Worm (Caenorhabditis elegans) whole organism, early embryonic: ENCODE measurements around the gene C04E6.13.

Source experiments
- B0310.2 ChIP-seq: sonication (generic microtip); optimal IDR thresholded peaks from 2 replicates; lab custom pipeline; 2016; ENCODE audit warnings: mild to moderate bottlenecking, missing genetic modification characterization, missing compliant biosample characterization
- F13C5.2 ChIP-seq: sonication (generic microtip); optimal IDR thresholded peaks from 2 replicates; lab custom pipeline; 2017; ENCODE audit warnings: mild to moderate bottlenecking, missing genetic modification characterization, inconsistent platforms, missing compliant biosample characterization
- aly-1 ChIP-seq: sonication (generic microtip); optimal IDR thresholded peaks from 2 replicates; lab custom pipeline; 2016; ENCODE audit warnings: missing genetic modification characterization, missing compliant biosample characterization
- ama-1 ChIP-seq: fragments of 150-350 bp; optimal IDR thresholded peaks from 2 replicates; lab custom pipeline; 2014
- ceh-13 ChIP-seq: fragments of 200-800 bp; sonication (Bioruptor generic); optimal IDR thresholded peaks from 2 replicates; lab custom pipeline; 2018; ENCODE audit warnings: mild to moderate bottlenecking, missing genetic modification characterization, missing compliant biosample characterization
- ceh-36 ChIP-seq: sonication (generic microtip); optimal IDR thresholded peaks from 2 replicates; lab custom pipeline; 2016; ENCODE audit warnings: missing genetic modification characterization, inconsistent platforms, missing compliant biosample characterization
- ets-7 ChIP-seq: sonication (generic microtip); optimal IDR thresholded peaks from 2 replicates; lab custom pipeline; 2016; ENCODE audit warnings: missing genotype, missing genetic modification characterization, missing compliant biosample characterization
- flt-1 ChIP-seq: fragments of 200-800 bp; sonication (Bioruptor generic); IDR thresholded peaks from 2 replicates; pipeline ENCODE4 v1.3.6; 2022; ENCODE audit warnings: missing genetic modification characterization, missing compliant biosample characterization
- hmbx-1 ChIP-seq: sonication (generic microtip); optimal IDR thresholded peaks from 2 replicates; lab custom pipeline; 2016; ENCODE audit warnings: mild to moderate bottlenecking, missing genetic modification characterization, missing compliant biosample characterization
- hmg-4 ChIP-seq: fragments of 200-800 bp; sonication (Bioruptor generic); optimal IDR thresholded peaks from 2 replicates; lab custom pipeline; 2018; ENCODE audit warnings: mild to moderate bottlenecking, missing genetic modification characterization, missing compliant biosample characterization
- hnd-1 ChIP-seq: sonication (generic microtip); optimal IDR thresholded peaks from 2 replicates; lab custom pipeline; 2016; ENCODE audit warnings: missing genetic modification characterization, missing compliant biosample characterization
- pes-1 ChIP-seq: fragments of 200-800 bp; sonication (Bioruptor generic); IDR thresholded peaks from 2 replicates; pipeline ENCODE4 v1.3.6; 2022; ENCODE audit warnings: missing genetic modification reagents, missing genetic modification characterization, missing compliant biosample characterization
- scrt-1 ChIP-seq: fragments of 200-800 bp; sonication (Bioruptor generic); IDR thresholded peaks from 2 replicates; pipeline ENCODE4 v1.3.6; 2022; ENCODE audit warnings: missing genetic modification characterization, missing compliant biosample characterization
- sea-1 ChIP-seq: fragments of 200-800 bp; sonication (Bioruptor generic); conservative IDR thresholded peaks from 2 replicates; pipeline ENCODE4 v1.3.6; 2022; ENCODE audit warnings: missing genetic modification characterization, missing compliant biosample characterization
- tbx-11 ChIP-seq: fragments of 200-800 bp; sonication (Bioruptor generic); IDR thresholded peaks from 2 replicates; pipeline ENCODE4 v1.3.6; 2022; ENCODE audit warnings: missing genetic modification characterization, missing compliant biosample characterization
- tbx-37 ChIP-seq: fragments of 200-800 bp; sonication (Bioruptor generic); conservative IDR thresholded peaks from 2 replicates; pipeline ENCODE4 v1.3.6; 2022; ENCODE audit warnings: missing genetic modification reagents, missing genetic modification characterization, missing compliant biosample characterization
- tra-4 ChIP-seq: sonication (generic microtip); optimal IDR thresholded peaks from 2 replicates; lab custom pipeline; 2017; ENCODE audit warnings: missing genetic modification characterization, missing compliant biosample characterization

The C04E6.13 gene

ce11 chrV:5949674-5950149 lies 37.2 kb downstream of the C04E6.13 start:
- no peak for TF ChIP-seq hnd-1 (tag; lab: Kevin White, UChicago)
- no peak for TF ChIP-seq ets-7 (tag; lab: Kevin White, UChicago)
- TF ChIP-seq sea-1 (GFP tag; lab: Robert Waterston, UW): no peak
- no peak for TF ChIP-seq hmbx-1

- TF ChIP-seq tbx-11 (GFP tag; lab: Robert Waterston, UW): no peak
- no peak for TF ChIP-seq sea-1 (GFP tag; lab: Robert Waterston, UW)
- no peak for TF ChIP-seq ceh-13 (GFP tag; lab: Kevin White, UChicago)
- TF ChIP-seq scrt-1 (GFP tag; lab: Robert Waterston, UW): no peak
- TF ChIP-seq hmbx-1: no peak
- TF ChIP-seq F13C5.2 (tag; lab: Kevin White, UChicago): no peak
- no peak for TF ChIP-seq ama-1
- no peak for TF ChIP-seq flt-1
- TF ChIP-seq B0310.2: no peak
- TF ChIP-seq tra-4 (tag; lab: Kevin White, UChicago): no peak
- TF ChIP-seq ets-7 (tag; lab: Kevin White, UChicago): no peak
- TF ChIP-seq ceh-36 (tag; lab: Kevin White, UChicago): no peak
- TF ChIP-seq pes-1: no peak
- no peak for TF ChIP-seq hmg-4 (GFP tag; lab: Kevin White, UChicago)
- TF ChIP-seq aly-1 (tag; lab: Kevin White, UChicago): no peak
- no peak for TF ChIP-seq hnd-1 (tag; lab: Kevin White, UChicago)
Observed at ce11 chrV:5951133-5951532, 38.6 kb downstream of the C04E6.13 start, which contains the start of gene M03F8.1. M03F8.1 (plus strand) TSS chrV:5951433.

ce11 chrV:5953086-5953485 lies 40.6 kb downstream of the C04E6.13 start:
- no peak for TF ChIP-seq ceh-13 (GFP tag; lab: Kevin White, UChicago)
- TF ChIP-seq ama-1: no peak
- TF ChIP-seq F13C5.2 (tag; lab: Kevin White, UChicago): no peak
- no peak for TF ChIP-seq tra-4 (tag; lab: Kevin White, UChicago)
- TF ChIP-seq tbx-37 (GFP tag; lab: Robert Waterston, UW): no peak
- TF ChIP-seq B0310.2: no peak
- no peak for TF ChIP-seq ceh-36 (tag; lab: Kevin White, UChicago)
- no peak for TF ChIP-seq ets-7 (tag; lab: Kevin White, UChicago)
- no peak for TF ChIP-seq hnd-1 (tag; lab: Kevin White, UChicago)
- no peak for TF ChIP-seq scrt-1 (GFP tag; lab: Robert Waterston, UW)
- no peak for TF ChIP-seq pes-1
- no peak for TF ChIP-seq sea-1 (GFP tag; lab: Robert Waterston, UW)
- TF ChIP-seq aly-1 (tag; lab: Kevin White, UChicago): no peak
- TF ChIP-seq hmbx-1: no peak

ce11 chrV:5954747-5955146 lies 42.2 kb downstream of the C04E6.13 start, which contains the start of gene M03F8.6:
M03F8.6 (minus strand) TSS chrV:5954847.
- TF ChIP-seq ama-1: no peak
- no peak for TF ChIP-seq flt-1
- TF ChIP-seq tra-4 (tag; lab: Kevin White, UChicago): no peak

- TF ChIP-seq ama-1: no peak
- TF ChIP-seq hmbx-1: no peak
- no peak for TF ChIP-seq F13C5.2 (tag; lab: Kevin White, UChicago)
- TF ChIP-seq ceh-36 (tag; lab: Kevin White, UChicago): no peak
- TF ChIP-seq tbx-11 (GFP tag; lab: Robert Waterston, UW): no peak
- TF ChIP-seq pes-1: no peak
- TF ChIP-seq scrt-1 (GFP tag; lab: Robert Waterston, UW): no peak
- TF ChIP-seq tra-4 (tag; lab: Kevin White, UChicago): no peak
- TF ChIP-seq hnd-1 (tag; lab: Kevin White, UChicago): no peak
- TF ChIP-seq hmg-4 (GFP tag; lab: Kevin White, UChicago): no peak
- TF ChIP-seq flt-1: no peak
- TF ChIP-seq sea-1 (GFP tag; lab: Robert Waterston, UW): no peak
- TF ChIP-seq ceh-13 (GFP tag; lab: Kevin White, UChicago): no peak
Observed at ce11 chrV:5955627-5956026, 43.1 kb downstream of the C04E6.13 start.

ce11 chrV:5961516-5961915 lies 49.0 kb downstream of the C04E6.13 start, which contains the start of gene mcp-1:
mcp-1 (plus strand) TSS chrV:5961807.
- TF ChIP-seq ceh-13 (GFP tag; lab: Kevin White, UChicago) (no peak), hmg-4 (GFP tag; lab: Kevin White, UChicago) (no peak), F13C5.2 (tag; lab: Kevin White, UChicago) (no peak), tbx-37 (GFP tag; lab: Robert Waterston, UW) (no peak), sea-1 (GFP tag; lab: Robert Waterston, UW) (no peak), flt-1 (no peak), scrt-1 (GFP tag; lab: Robert Waterston, UW) (no peak), aly-1 (tag; lab: Kevin White, UChicago) (no peak), ets-7 (tag; lab: Kevin White, UChicago) (no peak)

- TF ChIP-seq ceh-36 (tag; lab: Kevin White, UChicago) (no peak), ets-7 (tag; lab: Kevin White, UChicago) (no peak), tra-4 (tag; lab: Kevin White, UChicago) (no peak), hnd-1 (tag; lab: Kevin White, UChicago) (no peak), scrt-1 (GFP tag; lab: Robert Waterston, UW) (no peak), ceh-13 (GFP tag; lab: Kevin White, UChicago) (no peak), hmg-4 (GFP tag; lab: Kevin White, UChicago) (no peak), sea-1 (GFP tag; lab: Robert Waterston, UW) (no peak), hmbx-1 (no peak), aly-1 (tag; lab: Kevin White, UChicago) (no peak), pes-1 (no peak), tbx-11 (GFP tag; lab: Robert Waterston, UW) (no peak), F13C5.2 (tag; lab: Kevin White, UChicago) (no peak), B0310.2 (no peak), tbx-37 (GFP tag; lab: Robert Waterston, UW) (no peak)
Observed at ce11 chrV:5963092-5963491, 50.6 kb downstream of the C04E6.13 start.
